Fruit fly (Drosophila melanogaster) whole organism, prepupa: ENCODE data around the gene Nprl2.

Experiments
- Blimp-1 ChIP-seq: fragments of 200-800 bp; sonication (Bioruptor generic); optimal IDR thresholded peaks from 3 replicates; lab custom pipeline; 2017; ENCODE audit warnings: missing biosample characterization, missing genetic modification characterization, mild to moderate bottlenecking, moderate library complexity, missing genetic modification reagents
- CG11902 ChIP-seq: fragments of 200-800 bp; sonication (Bioruptor generic); optimal IDR thresholded peaks from 3 replicates; lab custom pipeline; 2016; ENCODE audit warnings: missing biosample characterization, missing genetic modification characterization
- CG34406 ChIP-seq: fragments of 200-800 bp; sonication (Bioruptor generic); optimal IDR thresholded peaks from 3 replicates; lab custom pipeline; 2016; ENCODE audit warnings: missing biosample characterization, missing genetic modification characterization
- CG6163 ChIP-seq: fragments of 200-800 bp; sonication (Bioruptor generic); IDR thresholded peaks from 3 replicates; pipeline ENCODE4 v1.3.6; 2022; ENCODE audit warnings: missing biosample characterization, missing genetic modification characterization
- CG8319 ChIP-seq: fragments of 200-800 bp; sonication (Bioruptor generic); optimal IDR thresholded peaks from 3 replicates; lab custom pipeline; 2016; ENCODE audit warnings: missing biosample characterization, missing genetic modification characterization
- Eip75B ChIP-seq: fragments of 200-800 bp; sonication (Bioruptor generic); optimal IDR thresholded peaks from 3 replicates; lab custom pipeline; 2016; ENCODE audit warnings: missing biosample characterization, missing genetic modification characterization
- Hr4 ChIP-seq: fragments of 200-800 bp; sonication (Bioruptor generic); optimal IDR thresholded peaks from 3 replicates; lab custom pipeline; 2016; ENCODE audit warnings: missing biosample characterization, missing genetic modification characterization
- OdsH ChIP-seq: fragments of 200-800 bp; sonication (Bioruptor generic); optimal IDR thresholded peaks from 3 replicates; lab custom pipeline; 2016; ENCODE audit warnings: missing biosample characterization, missing genetic modification characterization
- pdm3 ChIP-seq: fragments of 200-800 bp; sonication (Bioruptor generic); optimal IDR thresholded peaks from 3 replicates; lab custom pipeline; 2016; ENCODE audit warnings: missing biosample characterization, missing genetic modification characterization
- topi ChIP-seq: fragments of 200-800 bp; sonication (Bioruptor generic); optimal IDR thresholded peaks from 3 replicates; lab custom pipeline; 2016; ENCODE audit warnings: missing biosample characterization, missing genetic modification characterization
- vri ChIP-seq: fragments of 200-800 bp; sonication (Bioruptor generic); optimal IDR thresholded peaks from 3 replicates; lab custom pipeline; 2016; ENCODE audit warnings: missing biosample characterization, mild to moderate bottlenecking, missing genetic modification characterization

DNA sequence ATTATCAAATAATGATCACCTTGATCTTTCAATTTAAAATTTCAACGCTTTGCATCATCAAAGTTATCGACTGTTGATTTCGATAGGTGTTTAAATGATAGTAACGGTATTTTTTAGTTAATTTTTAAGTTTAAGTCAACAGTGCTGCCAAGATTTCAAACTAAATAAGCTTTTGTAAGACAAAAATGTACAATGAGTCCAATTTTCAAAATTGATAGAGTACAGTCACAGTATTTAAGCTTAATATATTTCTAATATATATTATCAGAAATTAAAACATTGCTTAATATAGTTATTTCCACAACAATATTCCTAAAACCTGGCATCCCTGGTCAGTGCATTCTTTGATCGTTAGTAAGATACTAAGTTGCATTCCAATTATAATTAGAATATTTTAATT lies 3.1 kb downstream of the Nprl2 start, which contains the start of gene CG4872:
- TF ChIP-seq Blimp-1 (GFP tag; lab: Kevin White, UChicago) (no peak), OdsH (no peak), CG8319 (GFP tag; lab: Kevin White, UChicago) (no peak), pdm3 (GFP tag; lab: Kevin White, UChicago) (no peak), CG6163 (GFP tag; lab: Robert Waterston, UW) (no peak), vri (no peak), Eip75B (GFP tag; lab: Kevin White, UChicago) (no peak), Hr4 (no peak), CG34406 (GFP tag; lab: Kevin White, UChicago) (no peak), topi (no peak), CG11902 (GFP tag; lab: Kevin White, UChicago) (no peak)
